Fruit fly (Drosophila melanogaster) whole organism, embryonic: ENCODE data around the gene CG43137.

Source experiments
- Ada2b ChIP-seq: fragments of 200-800 bp; sonication (Bioruptor generic); IDR thresholded peaks from 2 replicates; pipeline ENCODE4 v1.3.6; 2022; ENCODE audit warnings: missing biosample characterization, missing genetic modification characterization
- B-H1 ChIP-seq: fragments of 200-800 bp; sonication (Bioruptor generic); IDR thresholded peaks from 3 replicates; pipeline ENCODE4 v1.3.6; 2022; ENCODE audit warnings: missing biosample characterization, missing genetic modification characterization
- C15 ChIP-seq: fragments of 200-800 bp; sonication (Bioruptor generic); IDR thresholded peaks from 3 replicates; pipeline ENCODE4 v1.3.6; 2022; ENCODE audit warnings: missing biosample characterization, missing genetic modification characterization
- CG10274 ChIP-seq: fragments of 200-800 bp; sonication (Bioruptor generic); optimal IDR thresholded peaks from 3 replicates; lab custom pipeline; 2017; ENCODE audit warnings: missing biosample characterization, mild to moderate bottlenecking, missing genetic modification characterization
- CG10543 ChIP-seq: fragments of 200-800 bp; sonication (Bioruptor generic); optimal IDR thresholded peaks from 3 replicates; lab custom pipeline; 2017; ENCODE audit warnings: missing biosample characterization, mild to moderate bottlenecking, missing genetic modification characterization, moderate library complexity
- CG12219 ChIP-seq: fragments of 200-800 bp; sonication (Bioruptor generic); optimal IDR thresholded peaks from 3 replicates; lab custom pipeline; 2018; ENCODE audit warnings: missing biosample characterization, mild to moderate bottlenecking, missing genetic modification characterization
- CG16779 ChIP-seq: fragments of 200-800 bp; sonication (Bioruptor generic); IDR thresholded peaks from 2 replicates; pipeline ENCODE4 v1.3.6; 2022; ENCODE audit warnings: missing biosample characterization, missing genetic modification characterization
- CG2116 ChIP-seq: fragments of 200-800 bp; sonication (Bioruptor generic); optimal IDR thresholded peaks from 3 replicates; lab custom pipeline; 2018; ENCODE audit warnings: missing biosample characterization, mild to moderate bottlenecking, missing genetic modification characterization
- CG33557 ChIP-seq: fragments of 200-800 bp; sonication (Bioruptor generic); optimal IDR thresholded peaks from 2 replicates; lab custom pipeline; 2019; ENCODE audit warnings: missing biosample characterization, mild to moderate bottlenecking, missing genetic modification characterization, moderate library complexity
- CG4404 ChIP-seq: fragments of 200-800 bp; sonication (Bioruptor generic); IDR thresholded peaks from 2 replicates; pipeline ENCODE4 v1.3.6; 2022; ENCODE audit warnings: missing biosample characterization, missing genetic modification characterization
- CG7839 ChIP-seq: fragments of 200-800 bp; sonication (Bioruptor generic); optimal IDR thresholded peaks from 3 replicates; lab custom pipeline; 2018; ENCODE audit warnings: missing biosample characterization, mild to moderate bottlenecking, missing genetic modification characterization, moderate library complexity
- CG8281 ChIP-seq: fragments of 200-800 bp; sonication (Bioruptor generic); optimal IDR thresholded peaks from 2 replicates; lab custom pipeline; 2018; ENCODE audit warnings: missing biosample characterization, mild to moderate bottlenecking, missing genetic modification characterization, moderate library complexity
- CG8944 ChIP-seq: fragments of 200-800 bp; sonication (Bioruptor generic); optimal IDR thresholded peaks from 3 replicates; lab custom pipeline; 2016; ENCODE audit warnings: missing biosample characterization, missing genetic modification characterization
- E2f1 ChIP-seq: fragments of 200-800 bp; sonication (Bioruptor generic); IDR thresholded peaks from 2 replicates; pipeline ENCODE4 v1.3.6; 2022; ENCODE audit warnings: missing biosample characterization, missing genetic modification characterization
- Gug ChIP-seq: fragments of 200-800 bp; sonication (Bioruptor generic); IDR thresholded peaks from 4 replicates; pipeline ENCODE4 v1.3.6; 2022; ENCODE audit warnings: missing biosample characterization, missing genetic modification characterization
- Lim3 ChIP-seq: fragments of 200-800 bp; sonication (Bioruptor generic); IDR thresholded peaks from 2 replicates; pipeline ENCODE4 v1.3.6; 2022; ENCODE audit warnings: missing biosample characterization, missing genetic modification characterization
- Med ChIP-seq: fragments of 200-800 bp; sonication (Bioruptor generic); peaks from one replicate; lab custom pipeline; 2016; ENCODE audit warnings: missing biosample characterization, missing genetic modification characterization, mild to moderate bottlenecking, inconsistent platforms, moderate library complexity
- NFAT ChIP-seq: fragments of 200-800 bp; sonication (Bioruptor generic); IDR thresholded peaks from 2 replicates; pipeline ENCODE4 v1.3.6; 2022; ENCODE audit warnings: missing biosample characterization, missing genetic modification characterization
- Oaz ChIP-seq: fragments of 200-800 bp; sonication (Bioruptor generic); IDR thresholded peaks from 2 replicates; pipeline ENCODE4 v1.3.6; 2022; ENCODE audit warnings: missing biosample characterization, missing genetic modification characterization
- Pdp1 ChIP-seq, 2 experiments: fragments of 200-800 bp; sonication (Bioruptor generic); optimal IDR thresholded peaks; 3 replicates each; lab custom pipeline; 2016; ENCODE audit warnings: missing biosample characterization in 2 of 2, missing genetic modification characterization in 2 of 2, mild to moderate bottlenecking in 1 of 2, moderate library complexity in 1 of 2
- Ravus ChIP-seq: fragments of 200-800 bp; sonication (Bioruptor generic); IDR thresholded peaks from 2 replicates; pipeline ENCODE4 v1.3.6; 2022; ENCODE audit warnings: missing biosample characterization, missing genetic modification characterization
- Sin3A ChIP-seq: fragments of >200 bp; optimal IDR thresholded peaks from 2 replicates; lab custom pipeline; 2018
- Xbp1 ChIP-seq: fragments of 200-800 bp; sonication (Bioruptor generic); optimal IDR thresholded peaks from 3 replicates; lab custom pipeline; 2016; ENCODE audit warnings: missing biosample characterization, mild to moderate bottlenecking, missing genetic modification characterization
- YL-1 ChIP-seq: fragments of 200-800 bp; sonication (Bioruptor generic); optimal IDR thresholded peaks from 3 replicates; lab custom pipeline; 2017; ENCODE audit warnings: missing biosample characterization, mild to moderate bottlenecking, missing genetic modification characterization
- ab ChIP-seq: fragments of 200-800 bp; sonication (Bioruptor generic); optimal IDR thresholded peaks from 2 replicates; lab custom pipeline; 2016; ENCODE audit warnings: missing biosample characterization, missing genetic modification characterization
- al ChIP-seq: fragments of 200-800 bp; sonication (Bioruptor generic); IDR thresholded peaks from 2 replicates; pipeline ENCODE4 v1.3.6; 2022; ENCODE audit warnings: missing biosample characterization, missing genetic modification characterization
- ci ChIP-seq: fragments of 200-800 bp; sonication (Bioruptor generic); IDR thresholded peaks from 3 replicates; pipeline ENCODE4 v1.3.6; 2022; ENCODE audit warnings: missing biosample characterization, missing genetic modification characterization
- corto ChIP-seq: fragments of 200-800 bp; sonication (Bioruptor generic); optimal IDR thresholded peaks from 2 replicates; lab custom pipeline; 2016; ENCODE audit warnings: missing biosample characterization, mild to moderate bottlenecking, missing genetic modification characterization, moderate library complexity
- ems ChIP-seq: fragments of 200-800 bp; sonication (Bioruptor generic); optimal IDR thresholded peaks from 3 replicates; lab custom pipeline; 2016; ENCODE audit warnings: missing biosample characterization, missing genetic modification characterization
- ewg ChIP-seq: fragments of 200-800 bp; sonication (Bioruptor generic); optimal IDR thresholded peaks from 3 replicates; lab custom pipeline; 2017; ENCODE audit warnings: mild to moderate bottlenecking, missing biosample characterization, missing genetic modification reagents, missing genetic modification characterization
- exex ChIP-seq: fragments of 200-800 bp; sonication (Bioruptor generic); optimal IDR thresholded peaks from 4 replicates; lab custom pipeline; 2018; ENCODE audit warnings: missing biosample characterization, mild to moderate bottlenecking, missing genetic modification characterization, moderate library complexity
- gcm ChIP-seq: fragments of 200-800 bp; sonication (Bioruptor generic); optimal IDR thresholded peaks from 2 replicates; lab custom pipeline; 2019; ENCODE audit warnings: missing biosample characterization, mild to moderate bottlenecking, missing genetic modification characterization, moderate library complexity
- gem ChIP-seq: fragments of 200-800 bp; sonication (Bioruptor generic); optimal IDR thresholded peaks from 2 replicates; lab custom pipeline; 2019; ENCODE audit warnings: missing biosample characterization, mild to moderate bottlenecking, missing genetic modification characterization, moderate library complexity
- her ChIP-seq: fragments of 200-800 bp; sonication (Bioruptor generic); optimal IDR thresholded peaks from 2 replicates; lab custom pipeline; 2016; ENCODE audit warnings: missing biosample characterization, missing genetic modification characterization
- inv ChIP-seq: fragments of 200-800 bp; sonication (Bioruptor generic); IDR thresholded peaks from 2 replicates; pipeline ENCODE4 v1.3.6; 2022; ENCODE audit warnings: missing biosample characterization, missing genetic modification characterization; ENCODE audit not compliant: partially characterized antibody
- jigr1 ChIP-seq: fragments of 200-800 bp; sonication (Bioruptor generic); IDR thresholded peaks from 3 replicates; pipeline ENCODE4 v1.3.6; 2022; ENCODE audit warnings: missing biosample characterization, missing genetic modification characterization
- lbe ChIP-seq: fragments of 200-800 bp; sonication (Bioruptor generic); optimal IDR thresholded peaks from 2 replicates; lab custom pipeline; 2016; ENCODE audit warnings: missing biosample characterization, mild to moderate bottlenecking, missing genetic modification characterization
- nau ChIP-seq: fragments of 200-800 bp; sonication (Bioruptor generic); optimal IDR thresholded peaks from 3 replicates; lab custom pipeline; 2017; ENCODE audit warnings: missing biosample characterization, mild to moderate bottlenecking, missing genetic modification characterization, missing genetic modification reagents
- odd ChIP-seq: fragments of 200-800 bp; sonication (Bioruptor generic); optimal IDR thresholded peaks from 2 replicates; lab custom pipeline; 2017; ENCODE audit warnings: missing biosample characterization, mild to moderate bottlenecking, missing genetic modification characterization
- org-1 ChIP-seq: fragments of 200-800 bp; sonication (Bioruptor generic); optimal IDR thresholded peaks from 2 replicates; lab custom pipeline; 2017; ENCODE audit warnings: missing biosample characterization, missing genetic modification characterization
- p53 ChIP-seq: fragments of 200-800 bp; sonication (Bioruptor generic); optimal IDR thresholded peaks from 2 replicates; lab custom pipeline; 2016; ENCODE audit warnings: missing biosample characterization, missing genetic modification characterization
- pros ChIP-seq: fragments of 200-800 bp; sonication (Bioruptor generic); optimal IDR thresholded peaks from 3 replicates; lab custom pipeline; 2019; ENCODE audit warnings: missing biosample characterization, mild to moderate bottlenecking, missing genetic modification characterization, moderate library complexity
- rib ChIP-seq: fragments of 200-800 bp; sonication (Bioruptor generic); IDR thresholded peaks from 2 replicates; pipeline ENCODE4 v1.3.6; 2022; ENCODE audit warnings: missing biosample characterization, missing genetic modification characterization
- ro ChIP-seq: fragments of 200-800 bp; sonication (Bioruptor generic); IDR thresholded peaks from 2 replicates; pipeline ENCODE4 v1.3.6; 2022; ENCODE audit warnings: missing biosample characterization, missing genetic modification characterization
- run ChIP-seq: fragments of 200-800 bp; sonication (Bioruptor generic); optimal IDR thresholded peaks from 3 replicates; lab custom pipeline; 2018; ENCODE audit warnings: missing biosample characterization, mild to moderate bottlenecking, missing genetic modification characterization
- shn ChIP-seq: fragments of 200-800 bp; sonication (Bioruptor generic); optimal IDR thresholded peaks from 3 replicates; lab custom pipeline; 2016; ENCODE audit warnings: missing biosample characterization, missing genetic modification characterization
- slou ChIP-seq: fragments of 200-800 bp; sonication (Bioruptor generic); optimal IDR thresholded peaks from 3 replicates; lab custom pipeline; 2016; ENCODE audit warnings: missing biosample characterization, missing genetic modification characterization
- sr ChIP-seq: fragments of 200-800 bp; sonication (Bioruptor generic); IDR thresholded peaks from 3 replicates; pipeline ENCODE4 v1.3.6; 2022; ENCODE audit warnings: missing biosample characterization, missing genetic modification characterization
- ssp ChIP-seq: fragments of 200-800 bp; sonication (Bioruptor generic); IDR thresholded peaks from 2 replicates; pipeline ENCODE4 v1.3.6; 2022; ENCODE audit warnings: missing biosample characterization, missing genetic modification characterization
- trem ChIP-seq: fragments of 200-800 bp; optimal IDR thresholded peaks from 3 replicates; lab custom pipeline; 2019; ENCODE audit warnings: missing biosample characterization, mild to moderate bottlenecking, missing genetic modification characterization, moderate library complexity
- unc-4 ChIP-seq: fragments of 200-800 bp; sonication (Bioruptor generic); IDR thresholded peaks from 2 replicates; pipeline ENCODE4 v1.3.6; 2022; ENCODE audit warnings: missing biosample characterization, missing genetic modification characterization; ENCODE audit not compliant: partially characterized antibody

The CG43137 gene

DNA sequence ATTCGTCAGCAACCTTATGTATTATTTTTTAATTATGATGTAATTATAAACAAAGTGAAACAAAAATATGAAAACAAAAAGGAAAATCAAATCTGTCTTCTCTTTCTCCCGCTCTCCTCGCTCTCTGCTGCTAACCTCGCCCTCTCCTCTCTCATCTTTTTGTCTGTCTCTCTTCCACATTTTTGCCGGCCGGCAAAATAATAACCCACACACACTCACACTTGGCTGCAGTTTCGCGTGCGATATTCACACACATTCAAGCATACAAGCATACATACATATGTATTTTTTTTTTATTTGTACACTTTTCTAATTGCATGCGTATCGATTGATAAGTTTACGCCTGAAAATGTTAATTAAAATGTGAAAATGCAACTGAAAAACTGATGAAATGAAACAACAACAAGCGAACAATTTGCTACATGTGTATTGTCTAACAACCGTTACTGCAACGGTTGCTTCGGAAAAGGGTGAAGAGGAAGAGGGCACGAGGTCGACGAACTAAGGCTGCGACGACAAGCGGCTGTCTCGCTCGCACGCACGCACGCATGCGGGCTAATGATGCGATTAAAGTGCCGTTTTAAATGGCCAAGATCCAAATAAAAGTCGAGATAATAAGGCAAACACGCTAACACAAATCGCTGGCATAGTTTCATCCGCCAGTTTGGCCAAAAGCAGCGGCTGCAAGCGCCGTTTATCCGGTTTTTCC, 39.6 kb upstream of the CG43137 start (continued):
- TF ChIP-seq nau (GFP tag; lab: Kevin White, UChicago) (no peak), CG8944 (GFP tag; lab: Kevin White, UChicago) (no peak), Sin3A (lab: Kevin White, UChicago) (no peak), gem (tag; lab: Kevin White, UChicago) (no peak), Ada2b (GFP tag; lab: Robert Waterston, UW) (no peak), jigr1 (GFP tag; lab: Robert Waterston, UW) (no peak), org-1 (GFP tag; lab: Kevin White, UChicago) (no peak), Gug (no peak), inv (no peak), p53 (GFP tag; lab: Kevin White, UChicago) (no peak), ewg (peak; percentile 57), rib (GFP tag; lab: Robert Waterston, UW) (0 out of 2 replicates have a peak, but pooled peaks have one; percentile 40), C15 (GFP tag; lab: Robert Waterston, UW) (no peak), pros (peak; percentile 43), CG10274 (GFP tag; lab: Kevin White, UChicago) (no peak), Lim3 (GFP tag; lab: Robert Waterston, UW) (no peak), Ravus (GFP tag; lab: Robert Waterston, UW) (no peak), CG12219 (GFP tag; lab: Kevin White, UChicago) (no peak), her (GFP tag; lab: Kevin White, UChicago) (no peak), gcm (GFP tag; lab: Kevin White, UChicago) (peak; percentile 57), ci (GFP tag; lab: Robert Waterston, UW) (0 out of 3 replicates have a peak, but pooled peaks have one; percentile 43), Oaz (GFP tag; lab: Robert Waterston, UW) (no peak), trem (tag; lab: Kevin White, UChicago) (no peak), Xbp1 (GFP tag; lab: Kevin White, UChicago) (no peak), E2f1 (no peak), unc-4 (GFP tag; lab: Robert Waterston, UW) (no peak), ro (GFP tag; lab: Robert Waterston, UW) (no peak), sr (GFP tag; lab: Robert Waterston, UW) (no peak), CG10543 (GFP tag; lab: Kevin White, UChicago) (no peak), corto (GFP tag; lab: Kevin White, UChicago) (peak; percentile 63), al (no peak), CG16779 (GFP tag; lab: Robert Waterston, UW) (no peak), CG8281 (peak; percentile 89), ab (GFP tag; lab: Kevin White, UChicago) (no peak), run (tag; lab: Kevin White, UChicago) (no peak), lbe (peak; percentile 24), Pdp1 (GFP tag; optimal IDR thresholded peaks at IDR 0.05; lab: Kevin White, UChicago) (peak in 1 of 2 experiments; percentile 26), shn (GFP tag; lab: Kevin White, UChicago) (no peak), YL-1 (GFP tag; lab: Kevin White, UChicago) (no peak), CG33557 (GFP tag; lab: Kevin White, UChicago) (no peak), exex (no peak), odd (GFP tag; lab: Kevin White, UChicago) (no peak), NFAT (GFP tag; lab: Robert Waterston, UW) (no peak), B-H1 (no peak), CG4404 (GFP tag; lab: Robert Waterston, UW) (no peak), ssp (no peak), slou (GFP tag; lab: Kevin White, UChicago) (no peak), CG7839 (tag; lab: Kevin White, UChicago) (no peak), ems (GFP tag; lab: Kevin White, UChicago) (no peak), Med (GFP tag; lab: Kevin White, UChicago) (peak; percentile 53), CG2116 (no peak)
